Fruit fly (Drosophila melanogaster): ENCODE results near the gene inaE.

The inaE gene

DNA sequence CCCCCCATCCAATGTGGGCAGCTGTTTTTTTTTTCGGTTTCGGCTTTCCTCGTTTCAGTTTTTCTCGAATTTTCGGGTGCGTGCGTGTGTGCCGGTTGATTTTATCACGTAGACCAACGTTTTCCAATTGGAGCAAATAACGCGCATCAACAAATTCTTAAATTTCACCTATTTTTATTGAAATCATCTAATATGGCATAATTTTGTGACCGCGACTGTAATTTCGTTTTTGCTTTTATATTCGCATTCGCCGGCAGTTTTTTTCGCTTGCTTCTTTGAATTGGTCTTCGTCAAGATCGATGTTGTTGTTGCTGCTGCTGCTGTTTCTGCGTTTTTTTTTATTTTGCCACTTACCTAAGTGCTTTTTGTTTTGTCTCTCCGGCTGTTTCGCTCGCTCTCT, 29.0 kb upstream of the inaE start:
- no peak for TF ChIP-seq dac (GFP tag; optimal IDR thresholded peaks at IDR 0.05)
- no peak for TF ChIP-seq Eip75B (GFP tag; optimal IDR thresholded peaks at IDR 0.05)
- peak; percentile 62 for TF ChIP-seq Met (GFP tag; optimal IDR thresholded peaks at IDR 0.05)
- peak; percentile 78 for TF ChIP-seq Eip78C (GFP tag)
- peak; percentile 38 for TF ChIP-seq CG1621 (tag; optimal IDR thresholded peaks at IDR 0.05)
- TF ChIP-seq spab (GFP tag; optimal IDR thresholded peaks at IDR 0.05): peak; percentile 7
- TF ChIP-seq CG8319 (GFP tag; optimal IDR thresholded peaks at IDR 0.05): no peak
- TF ChIP-seq Eip93F (GFP tag; optimal IDR thresholded peaks at IDR 0.05): no peak
- peak; percentile 34 for TF ChIP-seq net (GFP tag; optimal IDR thresholded peaks at IDR 0.05)
- peak; percentile 53 for TF ChIP-seq CG32006 (GFP tag; optimal IDR thresholded peaks at IDR 0.05)
- TF ChIP-seq CG6854 (GFP tag; optimal IDR thresholded peaks at IDR 0.05): no peak
- no peak for TF ChIP-seq dsx (GFP tag; optimal IDR thresholded peaks at IDR 0.05; ENCODE audit: poor library complexity, severe bottlenecking)
- peak; percentile 6 for TF ChIP-seq CG8632 (GFP tag; optimal IDR thresholded peaks at IDR 0.05)
- TF ChIP-seq CG10631 (GFP tag; optimal IDR thresholded peaks at IDR 0.05): peak; percentile 1
- peak; percentile 29 for TF ChIP-seq CG9139 (GFP tag; optimal IDR thresholded peaks at IDR 0.05)
- TF ChIP-seq CG31627 (GFP tag; optimal IDR thresholded peaks at IDR 0.05): peak; percentile 38
- TF ChIP-seq Hr4 (GFP tag; optimal IDR thresholded peaks at IDR 0.05): peak; percentile 26
- no peak for TF ChIP-seq CG11902 (GFP tag; optimal IDR thresholded peaks at IDR 0.05)
- peak; percentile 22 for TF ChIP-seq OdsH (GFP tag; optimal IDR thresholded peaks at IDR 0.05)
- TF ChIP-seq Hr39 (GFP tag; optimal IDR thresholded peaks at IDR 0.05): peak; percentile 35
- no peak for TF ChIP-seq fd59A (GFP tag; optimal IDR thresholded peaks at IDR 0.05)
- TF ChIP-seq fd85E (GFP tag; optimal IDR thresholded peaks at IDR 0.05): no peak
- peak; percentile 32 for TF ChIP-seq pdm3 (GFP tag; optimal IDR thresholded peaks at IDR 0.05)
- TF ChIP-seq CG11762 (GFP tag; optimal IDR thresholded peaks at IDR 0.05; ENCODE audit: insufficient read depth): peak; percentile 3
- peak; percentile 13 for TF ChIP-seq Ets21C (GFP tag; optimal IDR thresholded peaks at IDR 0.05)
- no peak for TF ChIP-seq fkh (GFP tag; optimal IDR thresholded peaks at IDR 0.05)
- TF ChIP-seq cyc (GFP tag; optimal IDR thresholded peaks at IDR 0.05): peak; percentile 20
- TF ChIP-seq Sox15 (GFP tag; optimal IDR thresholded peaks at IDR 0.05): peak; percentile 8
- TF ChIP-seq CG3032 (tag; optimal IDR thresholded peaks at IDR 0.05): no peak
- TF ChIP-seq Sox14 (GFP tag; optimal IDR thresholded peaks at IDR 0.05): peak; percentile 34
- TF ChIP-seq CG10669 (GFP tag; optimal IDR thresholded peaks at IDR 0.05): peak; percentile 26
- TF ChIP-seq CG7368 (GFP tag; optimal IDR thresholded peaks at IDR 0.05): peak; percentile 49
- TF ChIP-seq CG8119 (GFP tag; IDR thresholded peaks at IDR 0.05): peak; percentile 73
- TF ChIP-seq Sox102F (GFP tag; optimal IDR thresholded peaks at IDR 0.05): peak; percentile 38
- peak; percentile 31 for TF ChIP-seq acj6 (GFP tag; optimal IDR thresholded peaks at IDR 0.05)
- no peak for TF ChIP-seq Hr38 (GFP tag; optimal IDR thresholded peaks at IDR 0.05)
- TF ChIP-seq CG6792 (GFP tag; optimal IDR thresholded peaks at IDR 0.05): peak; percentile 36
- TF ChIP-seq CG16779 (tag; optimal IDR thresholded peaks at IDR 0.05): peak; percentile 13
- peak; percentile 58 for TF ChIP-seq vri (GFP tag; optimal IDR thresholded peaks at IDR 0.05)
- TF ChIP-seq Gug (GFP tag; IDR thresholded peaks at IDR 0.05): peak; percentile 42
- TF ChIP-seq CG6276 (GFP tag; optimal IDR thresholded peaks at IDR 0.05): peak; percentile 76
- TF ChIP-seq lz (GFP tag; optimal IDR thresholded peaks at IDR 0.05): peak; percentile 34
- peak; percentile 80 for TF ChIP-seq eg (GFP tag; IDR thresholded peaks at IDR 0.05)
- peak; percentile 62 for TF ChIP-seq topi (GFP tag; optimal IDR thresholded peaks at IDR 0.05)
- peak; percentile 88; the same call in 2 of the 3 replicates for TF ChIP-seq CG6163 (GFP tag; IDR thresholded peaks at IDR 0.05)
- peak; percentile 58 for TF ChIP-seq CG15336 (GFP tag; IDR thresholded peaks at IDR 0.05)
- TF ChIP-seq CG3919 (GFP tag; optimal IDR thresholded peaks at IDR 0.05): peak; percentile 55
- peak; percentile 50 for TF ChIP-seq CG34406 (GFP tag; optimal IDR thresholded peaks at IDR 0.05)
- peak; percentile 77 for TF ChIP-seq svp (GFP tag)
- TF ChIP-seq esn (GFP tag; optimal IDR thresholded peaks at IDR 0.05): peak; percentile 48
- TF ChIP-seq Lpt (GFP tag; optimal IDR thresholded peaks at IDR 0.05): peak; percentile 28
- peak in 1 of 2 experiments; percentile 39 for TF ChIP-seq salr (GFP tag; optimal IDR thresholded peaks at IDR 0.05)
- peak; percentile 62 for TF ChIP-seq Smox (GFP tag; optimal IDR thresholded peaks at IDR 0.05)
